Worm (Caenorhabditis elegans): ENCODE data around the gene C09G1.4.

Gene C09G1.4

DNA sequence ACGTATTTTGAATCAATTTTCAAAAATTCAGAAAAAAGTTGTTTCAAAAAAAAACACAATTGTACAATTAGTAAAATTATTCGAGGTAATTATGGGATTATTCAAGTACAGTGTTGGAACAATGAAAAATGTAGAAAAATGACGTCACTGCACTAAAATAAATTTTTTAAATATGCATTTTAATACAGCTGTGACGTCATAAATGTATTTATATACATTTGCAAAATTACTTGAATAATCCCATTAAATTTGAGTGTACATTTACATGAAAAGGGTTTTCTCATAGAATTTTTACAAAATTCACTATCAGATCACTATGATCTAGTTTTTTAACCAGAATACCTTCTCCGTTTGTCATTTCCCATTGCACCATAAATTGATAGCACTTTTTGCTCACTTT, 17.9 kb downstream of the C09G1.4 start:
- TF ChIP-seq ceh-30 (tag; optimal IDR thresholded peaks at IDR 0.05): no peak
- TF ChIP-seq fax-1 (tag; optimal IDR thresholded peaks at IDR 0.05): no peak
- TF ChIP-seq F13H6.1 (tag; optimal IDR thresholded peaks at IDR 0.05): no peak
- TF ChIP-seq hlh-30 (tag; optimal IDR thresholded peaks at IDR 0.05; ENCODE audit: insufficient read depth): no peak
- TF ChIP-seq unc-3 (GFP tag; conservative IDR thresholded peaks at IDR 0.05): no peak
- TF ChIP-seq unc-3 (tag; optimal IDR thresholded peaks at IDR 0.05): no peak
- no peak for TF ChIP-seq unc-42 (tag; optimal IDR thresholded peaks at IDR 0.05)
- no peak for TF ChIP-seq ceh-2 (tag; optimal IDR thresholded peaks at IDR 0.05)
- TF ChIP-seq odd-2 (tag; optimal IDR thresholded peaks at IDR 0.05): no peak

DNA sequence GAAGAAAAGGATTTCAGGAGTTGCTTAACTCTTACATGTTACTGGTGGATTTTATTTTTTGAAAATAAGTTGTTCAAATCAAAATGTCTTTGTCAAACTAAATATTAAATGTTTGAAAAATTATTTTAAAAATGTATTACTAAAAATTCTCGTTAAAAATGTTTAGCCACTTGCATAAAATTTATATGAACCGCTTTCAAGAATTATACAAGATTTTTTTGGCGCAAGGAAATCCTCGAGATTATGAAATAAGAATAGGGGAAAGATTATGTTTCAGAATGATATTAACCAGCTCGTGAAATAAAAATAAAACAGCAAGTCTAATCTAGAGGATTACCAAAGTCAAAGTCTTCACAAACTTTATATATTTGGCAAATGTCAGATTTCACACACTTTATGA, 23.1 kb downstream of the C09G1.4 start:
- TF ChIP-seq sdc-2 (tag; optimal IDR thresholded peaks at IDR 0.05) (peak; percentile 87), unc-42 (tag; optimal IDR thresholded peaks at IDR 0.05) (no peak)

DNA sequence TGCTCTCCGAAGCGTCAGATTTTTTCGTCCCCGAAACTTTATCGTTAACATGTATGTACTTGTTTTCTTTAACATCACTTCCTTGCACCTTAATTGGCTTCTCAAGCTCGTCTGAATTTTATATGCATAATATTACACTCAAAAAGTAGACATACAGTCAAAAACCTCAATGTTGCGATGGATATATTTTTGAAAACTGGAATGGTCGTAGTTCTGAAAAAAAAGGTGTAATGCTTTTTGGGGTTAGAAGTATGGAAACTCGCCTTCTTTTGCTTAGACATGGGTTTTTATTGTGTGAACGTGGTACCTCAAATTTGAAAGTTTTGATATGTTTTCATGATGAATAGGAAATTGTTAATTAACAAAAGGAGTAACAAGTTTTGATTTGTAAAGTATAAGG, 23.8 kb downstream of the C09G1.4 start, which contains the start of gene C09G1.2:
TSS of gene C09G1.2 (minus strand) at position 101 of the 400 bp plus-strand sequence.
- TF ChIP-seq ceh-30 (tag; optimal IDR thresholded peaks at IDR 0.05): no peak

DNA sequence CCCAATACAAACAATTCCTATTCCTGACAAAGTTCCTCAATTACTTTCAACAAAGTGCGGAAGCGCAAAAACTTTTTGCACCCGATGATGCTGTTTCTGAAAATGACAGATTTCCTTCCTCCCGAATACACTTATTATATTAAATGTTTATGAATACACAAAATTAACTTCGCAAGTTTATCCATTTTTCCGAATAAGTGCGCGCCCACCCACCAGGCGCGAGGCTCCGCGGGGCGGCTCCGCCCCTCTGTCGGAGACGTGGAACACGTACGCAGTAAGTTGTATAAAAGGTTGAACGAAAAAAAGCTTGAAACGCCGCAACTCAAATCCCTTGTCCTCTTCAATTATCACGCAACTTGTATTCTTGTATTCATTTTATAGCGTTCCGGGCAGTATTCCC, 47.7 kb downstream of the C09G1.4 start, which contains the start of gene C09G1.5:
TSS of gene C09G1.5 (plus strand) at position 301 of the 400 bp plus-strand sequence.
- TF ChIP-seq npax-4 (tag; optimal IDR thresholded peaks at IDR 0.05) (no peak), ama-1 (optimal IDR thresholded peaks at IDR 0.05) (no peak), hlh-13 (GFP tag; optimal IDR thresholded peaks at IDR 0.05) (no peak), dve-1 (tag; optimal IDR thresholded peaks at IDR 0.05) (no peak), tbx-2 (tag; optimal IDR thresholded peaks at IDR 0.05) (no peak), ztf-16 (tag; optimal IDR thresholded peaks at IDR 0.05) (no peak), fkh-10 (GFP tag; optimal IDR thresholded peaks at IDR 0.05) (no peak), T23F11.4 (GFP tag; optimal IDR thresholded peaks at IDR 0.05) (no peak), K02D7.2 (tag; optimal IDR thresholded peaks at IDR 0.05) (no peak), dmd-4 (tag; optimal IDR thresholded peaks at IDR 0.05; ENCODE audit: borderline replicate concordance) (no peak), fax-1 (tag; optimal IDR thresholded peaks at IDR 0.05) (no peak), sdc-2 (tag; optimal IDR thresholded peaks at IDR 0.05) (no peak)

DNA sequence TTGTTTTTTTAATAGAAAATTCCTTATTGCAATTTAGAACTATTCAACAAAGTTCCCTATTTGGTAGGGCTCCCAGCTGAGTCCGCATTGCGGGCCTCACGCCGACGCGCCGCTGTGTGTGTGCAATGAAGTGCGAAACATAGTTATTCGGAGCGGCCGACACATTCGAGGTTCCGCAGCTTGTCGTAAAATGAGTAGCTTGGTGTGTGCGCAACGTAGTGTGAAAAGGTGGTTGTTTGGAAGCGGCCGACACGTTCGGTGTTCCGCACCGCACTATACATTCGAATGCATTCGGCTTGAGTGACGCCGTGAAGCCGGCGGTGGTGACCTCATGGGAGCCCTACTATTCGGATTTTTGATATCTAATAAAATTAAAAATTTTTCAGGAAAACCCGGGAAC, 52.8 kb downstream of the C09G1.4 start:
- no peak for TF ChIP-seq hlh-30 (tag; optimal IDR thresholded peaks at IDR 0.05; ENCODE audit: insufficient read depth)
- no peak for TF ChIP-seq nhr-11 (tag; optimal IDR thresholded peaks at IDR 0.05)
- TF ChIP-seq ceh-45 (GFP tag; IDR thresholded peaks at IDR 0.05): no peak
- TF ChIP-seq madf-2 (tag; optimal IDR thresholded peaks at IDR 0.05): no peak
- TF ChIP-seq npax-4 (tag; optimal IDR thresholded peaks at IDR 0.05): no peak
- no peak for TF ChIP-seq lin-11 (tag; optimal IDR thresholded peaks at IDR 0.05)
- TF ChIP-seq ceh-48 (tag; optimal IDR thresholded peaks at IDR 0.05): no peak
- TF ChIP-seq tbx-2 (tag; optimal IDR thresholded peaks at IDR 0.05): no peak
- TF ChIP-seq ceh-22 (tag; optimal IDR thresholded peaks at IDR 0.05): no peak
- TF ChIP-seq ttx-3 (tag; optimal IDR thresholded peaks at IDR 0.05): no peak
- no peak for TF ChIP-seq tbx-7 (tag; optimal IDR thresholded peaks at IDR 0.05)

DNA sequence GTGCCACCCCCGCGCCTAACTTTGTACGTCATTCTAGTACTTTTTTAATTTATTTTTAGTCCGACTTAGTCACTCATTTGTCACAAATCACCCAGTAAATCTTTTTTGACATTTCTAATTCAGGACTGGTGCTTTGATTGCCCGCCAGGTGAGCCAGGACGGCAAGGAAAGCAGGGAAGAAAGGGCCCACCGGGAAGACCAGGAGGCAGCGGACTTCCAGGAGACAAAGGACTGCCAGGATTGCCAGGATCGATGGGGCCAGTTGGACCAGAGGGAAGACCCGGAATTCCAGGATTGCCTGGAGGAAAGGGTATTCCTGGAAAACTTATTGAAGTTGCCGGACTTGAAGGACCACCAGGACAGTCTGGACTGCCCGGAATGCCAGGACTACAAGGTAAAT, 53.3 kb downstream of the C09G1.4 start:
- no peak for TF ChIP-seq ceh-14 (tag; optimal IDR thresholded peaks at IDR 0.05)
- TF ChIP-seq syd-9 (tag; optimal IDR thresholded peaks at IDR 0.05): no peak
- TF ChIP-seq pha-4 (tag; optimal IDR thresholded peaks at IDR 0.05): no peak
- TF ChIP-seq dmd-4 (tag; optimal IDR thresholded peaks at IDR 0.05; ENCODE audit: borderline replicate concordance): no peak
- TF ChIP-seq fkh-6 (tag; optimal IDR thresholded peaks at IDR 0.05): no peak
- TF ChIP-seq che-1 (tag; optimal IDR thresholded peaks at IDR 0.05): no peak
- TF ChIP-seq dve-1 (tag; optimal IDR thresholded peaks at IDR 0.05): no peak
